Comparison of ENCODE assay signal across 2 fruit fly cellular contexts in genomic region chr3L:9829154-9829553, dm6.
TF ChIP-seq lines count a peak whose summit lies in the region.

No protein-coding gene starts in this region.

- no peak for TF ChIP-seq CTCF in whole organism, embryonic (GFP tag; optimal IDR thresholded peaks at IDR 0.05; lab: Kevin White, UChicago)

TF ChIP-seq in whole organism, adult, 20 proteins besides CTCF, POLR2A, EP300 and RAD21:
- TF ChIP-seq toe (GFP tag; optimal IDR thresholded peaks at IDR 0.05; lab: Kevin White, UChicago) = no peak
- TF ChIP-seq kay (GFP tag; lab: Kevin White, UChicago; ENCODE audit: borderline replicate concordance) = peak; percentile 78
TF ChIP-seq in whole organism, adult: peak in this region for 1.

TF ChIP-seq in whole organism, embryonic, 481 proteins besides CTCF, POLR2A, EP300 and RAD21:
- TF ChIP-seq CG14710 (tag; optimal IDR thresholded peaks at IDR 0.05; lab: Kevin White, UChicago) (no peak), BtbVII (GFP tag; optimal IDR thresholded peaks at IDR 0.05; lab: Kevin White, UChicago) (no peak), fd64A (GFP tag; optimal IDR thresholded peaks at IDR 0.05; lab: Kevin White, UChicago) (no peak), abd-A (tag; optimal IDR thresholded peaks at IDR 0.05; lab: Kevin White, UChicago) (no peak), CG11560 (tag; IDR thresholded peaks at IDR 0.05; lab: Robert Waterston, UW) (no peak), chinmo (GFP tag; IDR thresholded peaks at IDR 0.05; lab: Robert Waterston, UW; ENCODE audit: partially characterized antibody) (0 out of 4 replicates have a peak, but pooled peaks have one; percentile 53), pum (GFP tag; optimal IDR thresholded peaks at IDR 0.05; lab: Kevin White, UChicago) (no peak), sr (GFP tag; IDR thresholded peaks at IDR 0.05; lab: Robert Waterston, UW) (peak; percentile 82), pros (GFP tag; optimal IDR thresholded peaks at IDR 0.05; lab: Kevin White, UChicago) (no peak), Dfd (GFP tag; optimal IDR thresholded peaks at IDR 0.05; lab: Kevin White, UChicago) (no peak), ara (GFP tag; IDR thresholded peaks at IDR 0.05; lab: Robert Waterston, UW) (no peak)

Comparison
In these comparisons a context has a peak if more than half of its experiments do, and no peak if none do; other contexts are left out.
1. Of the 1 proteins assayed by ChIP-seq in both whole organism, embryonic and whole organism, adult: peak only in whole organism, embryonic: none; only in whole organism, adult: kay; in both: none; in neither: 0.